Worm (Caenorhabditis elegans) whole organism, L4 larva: ENCODE measurements around the gene T04B8.1.

Experiments
- dmd-8 ChIP-seq: fragments of 200-800 bp; sonication (Bioruptor generic); IDR thresholded peaks from 2 replicates; pipeline ENCODE4 v1.3.6; 2022; ENCODE audit warnings: missing genetic modification characterization, missing compliant biosample characterization
- saeg-2 ChIP-seq: fragments of 200-800 bp; sonication (Bioruptor generic); IDR thresholded peaks from 2 replicates; pipeline ENCODE4 v1.3.6; 2022; ENCODE audit warnings: missing genetic modification reagents, missing genetic modification characterization, missing compliant biosample characterization

ce11 chrII:680612-681011, 46.5 kb downstream of the T04B8.1 start, which contains the start of the genes T02H6.10 and T02H6.8:
- no peak for TF ChIP-seq saeg-2 (GFP tag; lab: Robert Waterston, UW)
- TF ChIP-seq dmd-8 (GFP tag; lab: Robert Waterston, UW): no peak
